Worm (Caenorhabditis elegans): ENCODE results near the gene idpp-9.

Gene idpp-9

DNA sequence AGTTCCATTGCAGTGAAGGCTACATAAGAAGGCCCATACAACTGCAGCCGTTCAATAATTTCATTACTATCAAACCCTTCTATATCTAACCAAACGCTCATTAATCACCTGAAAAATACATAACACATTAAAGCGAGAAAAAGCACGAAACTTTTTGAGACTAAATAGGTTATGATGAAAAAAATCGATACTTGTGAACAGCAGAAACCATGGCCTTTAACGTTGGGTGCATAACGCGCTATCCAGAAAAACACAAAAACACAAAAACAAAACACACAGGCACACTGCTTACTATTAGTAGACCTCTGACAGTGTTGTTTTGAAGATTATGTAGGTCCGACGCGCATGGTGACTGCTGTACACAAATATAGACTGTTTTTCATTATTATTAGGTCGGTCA lies 4.4 kb downstream of the idpp-9 start, which contains the start of gene T22B2.5:
Gene T22B2.5 (minus strand): TSS at position 101 of the 400 bp plus-strand sequence.
- TF ChIP-seq hlh-6 (tag; optimal IDR thresholded peaks at IDR 0.05) (no peak), ceh-18 (tag; optimal IDR thresholded peaks at IDR 0.05) (no peak), unc-3 (GFP tag; conservative IDR thresholded peaks at IDR 0.05) (no peak), unc-3 (tag; optimal IDR thresholded peaks at IDR 0.05) (no peak), gmeb-2 (tag; optimal IDR thresholded peaks at IDR 0.05) (no peak), fkh-10 (GFP tag; optimal IDR thresholded peaks at IDR 0.05) (no peak), unc-42 (tag; optimal IDR thresholded peaks at IDR 0.05) (no peak), ceh-14 (tag; optimal IDR thresholded peaks at IDR 0.05) (no peak)

DNA sequence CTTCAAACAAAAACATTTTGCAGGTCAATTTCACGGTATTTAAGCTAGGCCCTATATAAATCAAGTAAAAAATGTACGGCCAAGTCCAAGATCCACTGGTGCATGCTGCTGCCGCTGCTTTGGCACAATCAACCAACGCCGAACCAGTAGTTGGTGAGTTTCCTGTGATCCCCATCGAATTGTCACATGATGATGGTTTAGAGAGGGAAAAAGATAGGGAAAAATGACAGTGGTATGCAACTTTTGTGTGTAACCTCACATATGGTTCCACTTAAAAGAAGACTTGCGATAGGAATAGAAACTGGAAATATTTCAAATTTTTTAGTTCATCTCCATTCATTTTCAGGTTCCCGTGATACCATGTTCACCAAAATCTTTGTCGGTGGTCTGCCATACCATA lies 11.1 kb downstream of the idpp-9 start, which contains the start of gene sup-12:
Gene sup-12 (plus strand): TSS at position 17 of the 400 bp plus-strand sequence.
- TF ChIP-seq hlh-30 (tag; optimal IDR thresholded peaks at IDR 0.05; ENCODE audit: insufficient read depth): peak; percentile 10
- TF ChIP-seq npax-4 (tag; optimal IDR thresholded peaks at IDR 0.05): no peak

DNA sequence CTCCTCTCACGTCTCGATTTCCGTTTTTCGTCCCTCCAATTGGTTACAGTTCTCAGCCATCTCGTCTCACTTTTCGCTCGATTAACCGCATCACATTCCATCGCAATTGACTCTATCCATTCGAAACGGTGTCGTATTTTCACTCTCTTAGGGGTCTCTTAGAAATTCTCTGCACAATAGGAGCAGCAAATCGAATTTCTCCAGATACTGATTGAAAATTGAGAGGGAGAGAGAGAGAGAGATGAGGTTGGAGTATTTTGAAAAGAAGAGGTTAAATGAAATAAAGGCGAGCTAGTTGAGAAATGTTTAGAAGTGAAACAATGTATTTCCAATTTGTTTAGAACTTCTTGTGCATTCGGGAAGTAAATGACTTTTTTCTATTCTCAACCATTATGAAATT lies 14.3 kb downstream of the idpp-9 start:
- TF ChIP-seq unc-42 (tag; optimal IDR thresholded peaks at IDR 0.05): peak; percentile 93
- TF ChIP-seq sdc-2 (tag; optimal IDR thresholded peaks at IDR 0.05): no peak

DNA sequence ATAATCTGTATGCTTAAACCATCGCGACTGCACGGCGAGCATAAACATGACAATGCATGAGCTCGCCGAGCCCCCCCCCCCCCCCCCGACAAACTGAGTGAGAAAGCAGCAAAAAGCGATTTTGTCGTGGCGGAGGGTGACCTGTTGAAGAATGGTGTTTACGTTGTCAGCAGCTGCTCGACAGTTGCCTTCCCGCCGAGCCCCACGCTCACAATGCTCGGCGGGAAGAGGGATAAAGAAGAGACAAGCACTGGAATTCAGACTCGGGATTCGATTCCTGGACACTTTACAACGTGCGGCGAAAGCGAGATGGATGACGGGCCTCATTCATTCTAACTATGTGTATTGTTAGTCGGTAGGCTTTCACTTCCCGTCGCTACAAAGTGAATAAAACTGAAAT lies 14.9 kb downstream of the idpp-9 start:
- peak; percentile 40 for TF ChIP-seq pat-9 (tag; optimal IDR thresholded peaks at IDR 0.05)
- TF ChIP-seq rnt-1 (tag; optimal IDR thresholded peaks at IDR 0.05): peak; percentile 37
- TF ChIP-seq unc-55 (GFP tag; optimal IDR thresholded peaks at IDR 0.05): peak; percentile 8
- no peak for TF ChIP-seq pha-2 (tag; optimal IDR thresholded peaks at IDR 0.05)
- TF ChIP-seq lin-11 (tag; optimal IDR thresholded peaks at IDR 0.05): no peak
- TF ChIP-seq ceh-2 (tag; optimal IDR thresholded peaks at IDR 0.05): no peak
- TF ChIP-seq ceh-18 (tag; optimal IDR thresholded peaks at IDR 0.05): peak; percentile 24
- no peak for TF ChIP-seq odd-2 (tag; optimal IDR thresholded peaks at IDR 0.05)
- no peak for TF ChIP-seq tbx-7 (tag; optimal IDR thresholded peaks at IDR 0.05)
- no peak for TF ChIP-seq ceh-6 (GFP tag; optimal IDR thresholded peaks at IDR 0.05)

DNA sequence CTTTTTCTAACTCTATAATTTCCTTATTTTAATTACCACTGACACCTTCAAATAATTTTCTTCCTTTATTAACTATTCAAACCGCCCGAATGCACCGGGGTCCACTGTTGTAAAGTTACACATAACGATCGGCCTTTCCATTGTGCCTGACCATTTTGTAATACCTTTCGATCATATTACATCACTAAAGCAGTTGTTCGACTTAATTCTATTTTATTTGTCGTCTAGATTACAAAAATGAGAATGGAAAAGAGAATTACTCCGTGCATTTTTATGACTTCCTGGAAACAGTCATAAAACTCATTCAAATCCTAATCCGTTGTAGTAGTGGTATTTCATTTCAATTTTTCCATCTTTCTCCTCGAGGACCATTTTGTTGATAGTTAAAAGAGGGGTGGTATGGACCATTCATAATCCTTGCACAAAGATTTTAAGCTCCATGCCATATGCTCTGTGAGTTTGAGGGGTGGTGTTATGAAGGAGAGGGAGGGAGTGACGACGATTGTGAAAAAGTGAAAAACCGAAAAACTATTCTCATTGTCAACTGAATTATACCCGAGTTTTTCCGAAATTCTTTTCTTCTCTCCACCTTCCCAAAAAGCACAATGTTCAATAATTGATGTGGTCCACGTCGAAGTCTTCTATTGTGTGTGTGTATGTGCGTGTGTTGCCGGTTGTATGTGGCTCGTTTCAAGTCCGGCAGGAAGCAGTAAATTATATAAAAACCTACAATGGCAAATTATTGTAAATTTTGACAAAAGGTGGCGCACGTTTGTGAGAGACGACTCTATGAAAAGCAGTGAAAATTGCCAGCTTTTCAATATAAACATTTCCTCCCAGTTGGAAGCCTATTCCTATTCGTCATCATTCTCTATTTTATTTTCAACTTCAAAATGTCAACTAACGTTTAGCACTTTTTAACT lies 17.1 kb downstream of the idpp-9 start:
- TF ChIP-seq ceh-31 (tag; optimal IDR thresholded peaks at IDR 0.05) (peak; percentile 38), rnt-1 (tag; optimal IDR thresholded peaks at IDR 0.05) (no peak), unc-55 (GFP tag; optimal IDR thresholded peaks at IDR 0.05) (peak; percentile 11)

DNA sequence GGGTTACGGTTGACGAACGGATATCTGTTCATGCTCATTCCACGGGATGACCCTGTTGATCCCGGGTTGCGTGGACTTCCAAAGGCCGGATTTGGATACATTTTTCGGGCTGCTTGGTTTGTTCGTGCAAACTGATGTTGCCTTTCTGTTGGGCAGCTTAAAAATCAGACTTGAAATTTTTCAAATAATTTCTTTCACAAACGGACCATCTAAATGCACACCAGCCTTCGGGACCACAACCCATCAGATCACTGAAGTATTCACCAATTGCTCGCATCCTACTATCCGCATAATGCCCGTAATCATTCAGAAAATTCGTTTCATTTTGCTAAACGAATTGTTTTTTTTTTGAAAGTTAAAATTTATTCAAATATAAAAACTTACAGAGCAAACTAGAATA lies 20.1 kb downstream of the idpp-9 start, which contains the start of gene F47F2.3:
Gene F47F2.3 (minus strand): TSS at position 101 of the 400 bp plus-strand sequence.
- TF ChIP-seq dve-1 (tag; optimal IDR thresholded peaks at IDR 0.05): no peak
- no peak for TF ChIP-seq Y22D7AL.16 (tag; optimal IDR thresholded peaks at IDR 0.05)
- TF ChIP-seq ceh-9 (tag; optimal IDR thresholded peaks at IDR 0.05): no peak
- no peak for TF ChIP-seq ceh-19 (GFP tag; optimal IDR thresholded peaks at IDR 0.05)

DNA sequence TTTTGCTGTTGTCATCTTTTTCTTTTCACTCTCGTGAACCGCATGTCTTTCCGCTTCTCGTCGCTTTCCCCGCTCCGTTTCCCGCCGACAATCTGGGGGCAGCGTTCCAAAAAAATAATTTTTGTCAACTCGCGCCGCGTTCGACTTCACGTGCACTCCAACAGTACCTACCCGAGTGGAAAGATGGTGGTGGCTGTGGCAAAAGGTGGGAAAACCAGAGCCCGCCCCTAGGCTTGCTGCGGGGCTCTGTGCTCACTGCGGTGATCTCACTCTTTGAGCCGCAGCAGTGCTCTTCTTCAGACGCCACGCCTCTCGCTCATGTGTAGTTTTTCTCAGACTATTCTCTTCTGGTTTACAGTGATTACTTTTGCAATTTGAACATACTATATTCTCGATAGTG lies 28.1 kb downstream of the idpp-9 start:
- peak; percentile 32 for TF ChIP-seq ceh-31 (tag; optimal IDR thresholded peaks at IDR 0.05)
- TF ChIP-seq nhr-11 (tag; optimal IDR thresholded peaks at IDR 0.05): no peak
- TF ChIP-seq syd-9 (tag; optimal IDR thresholded peaks at IDR 0.05): peak; percentile 1
